Worm (Caenorhabditis elegans): ENCODE data around the gene unc-83.

DNA sequence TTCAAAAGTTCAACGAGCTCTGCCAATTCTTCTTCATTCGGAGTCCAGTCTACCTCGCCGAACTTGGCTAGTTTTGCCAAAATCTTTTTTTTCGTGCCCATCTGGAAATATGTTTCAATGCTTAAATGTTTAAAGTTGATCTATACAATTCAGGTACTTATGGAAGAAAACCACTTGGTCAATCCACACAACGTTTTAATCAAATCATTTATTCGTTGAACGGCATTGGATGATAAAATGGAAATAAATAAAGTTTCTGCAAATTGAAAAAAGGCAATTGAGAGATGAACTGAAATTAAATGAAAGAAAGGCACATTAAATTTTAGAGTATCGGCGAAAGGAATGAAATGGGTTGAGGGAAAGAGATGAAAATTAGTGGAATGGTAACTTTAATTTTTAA lies 40.8 kb upstream of the unc-83 start, which contains the start of gene urb-1:
- TF ChIP-seq ets-4 (GFP tag; optimal IDR thresholded peaks at IDR 0.05) (no peak), dox-1 (GFP tag; IDR thresholded peaks at IDR 0.05) (no peak), Y67H2A.10 (GFP tag; conservative IDR thresholded peaks at IDR 0.05) (no peak), lin-40 (tag; optimal IDR thresholded peaks at IDR 0.05) (no peak), C17E4.6 (GFP tag; IDR thresholded peaks at IDR 0.05) (no peak), lin-35 (GFP tag; optimal IDR thresholded peaks at IDR 0.05) (no peak), Y56A3A.18 (GFP tag; IDR thresholded peaks at IDR 0.05) (no peak), mes-4 (tag; optimal IDR thresholded peaks at IDR 0.05) (no peak), nfyb-1 (GFP tag; IDR thresholded peaks at IDR 0.05) (no peak), ztf-18 (tag; optimal IDR thresholded peaks at IDR 0.05) (no peak), unc-130 (GFP tag; optimal IDR thresholded peaks at IDR 0.05) (no peak), Y53F4B.3 (GFP tag; IDR thresholded peaks at IDR 0.05) (no peak), ZK185.1 (tag; optimal IDR thresholded peaks at IDR 0.05; ENCODE audit: poor library complexity, severe bottlenecking) (no peak)

Data from whole organism, young adult.